Fruit fly (Drosophila melanogaster) whole organism, wandering third instar larva: ENCODE measurements around the gene CG45045.

ENCODE experiments used
- Abd-B ChIP-seq: fragments of >200 bp; optimal IDR thresholded peaks from 2 replicates; lab custom pipeline; 2017; ENCODE audit warnings: missing biosample characterization, missing genetic modification characterization
- CG32264 ChIP-seq: fragments of 200-800 bp; sonication (Bioruptor generic); optimal IDR thresholded peaks from 2 replicates; lab custom pipeline; 2016; ENCODE audit warnings: missing biosample characterization, missing genetic modification characterization
- CG9705 ChIP-seq: fragments of 200-800 bp; sonication (Bioruptor generic); optimal IDR thresholded peaks from 2 replicates; lab custom pipeline; 2018; ENCODE audit warnings: missing biosample characterization, mild to moderate bottlenecking, missing genetic modification characterization
- CrebA ChIP-seq: fragments of 200-800 bp; sonication (Bioruptor generic); optimal IDR thresholded peaks from 2 replicates; lab custom pipeline; 2016; ENCODE audit warnings: missing biosample characterization, mild to moderate bottlenecking, missing genetic modification characterization, borderline replicate concordance
- Dfd ChIP-seq: fragments of >200 bp; optimal IDR thresholded peaks from 2 replicates; lab custom pipeline; 2017; ENCODE audit warnings: missing biosample characterization, missing genetic modification characterization
- Dif ChIP-seq: fragments of 200-275, 200-300 bp; sonication (Bioruptor generic); optimal IDR thresholded peaks from 2 replicates; lab custom pipeline; 2018; ENCODE audit warnings: missing biosample characterization, missing genetic modification characterization; ENCODE audit not compliant: partially characterized antibody
- GATAd ChIP-seq: sonication (Bioruptor generic); optimal IDR thresholded peaks from 2 replicates; lab custom pipeline; 2016; ENCODE audit warnings: missing biosample characterization, missing genetic modification characterization
- HLH106 ChIP-seq: fragments of 200-800 bp; optimal IDR thresholded peaks from 3 replicates; lab custom pipeline; 2019; ENCODE audit warnings: missing biosample characterization, mild to moderate bottlenecking, missing genetic modification characterization, moderate library complexity
- Hnf4 ChIP-seq: fragments of 200-800 bp; sonication (Bioruptor generic); optimal IDR thresholded peaks from 2 replicates; lab custom pipeline; 2016; ENCODE audit warnings: missing biosample characterization, mild to moderate bottlenecking, missing genetic modification characterization
- Hr78 ChIP-seq: fragments of >200 bp; optimal IDR thresholded peaks from 2 replicates; lab custom pipeline; 2017; ENCODE audit warnings: missing biosample characterization, missing genetic modification characterization
- Hr83 ChIP-seq: fragments of 200-300 bp; sonication (Bioruptor generic); optimal IDR thresholded peaks from 2 replicates; lab custom pipeline; 2016; ENCODE audit warnings: missing biosample characterization, mild to moderate bottlenecking, missing genetic modification characterization, moderate library complexity; ENCODE audit not compliant: poor library complexity, severe bottlenecking
- Jra ChIP-seq: sonication (Bioruptor generic); optimal IDR thresholded peaks from 2 replicates; lab custom pipeline; 2016; ENCODE audit warnings: missing biosample characterization, missing genetic modification characterization
- Mio ChIP-seq: sonication (Bioruptor generic); optimal IDR thresholded peaks from 2 replicates; lab custom pipeline; 2016; ENCODE audit warnings: missing biosample characterization, missing genetic modification characterization
- Myc ChIP-seq: fragments of >200 bp; optimal IDR thresholded peaks from 2 replicates; lab custom pipeline; 2017
- N ChIP-seq: fragments of >200 bp; optimal IDR thresholded peaks from 2 replicates; lab custom pipeline; 2018; ENCODE audit warnings: missing biosample characterization, missing external identifiers, missing genetic modification characterization
- OdsH ChIP-seq: fragments of 200-800 bp; sonication (Bioruptor generic); optimal IDR thresholded peaks from 2 replicates; lab custom pipeline; 2016; ENCODE audit warnings: missing biosample characterization, mild to moderate bottlenecking, missing genetic modification characterization
- Rel ChIP-seq, 2 experiments: fragments of 200-800 bp; sonication (Bioruptor generic) in 1 of 2; optimal IDR thresholded peaks; 2 replicates in 1 of 2; 3 replicates in 1 of 2; lab custom pipeline; 2016 to 2019; ENCODE audit warnings: mild to moderate bottlenecking in 2 of 2, missing biosample characterization in 2 of 2, missing genetic modification characterization in 2 of 2, moderate library complexity in 1 of 2
- Sp1 ChIP-seq: fragments of 200-800 bp; sonication (Bioruptor generic); optimal IDR thresholded peaks from 3 replicates; lab custom pipeline; 2019; ENCODE audit warnings: missing biosample characterization, mild to moderate bottlenecking, missing genetic modification characterization, moderate library complexity
- Vsx2 ChIP-seq: fragments of 200-300, 225-300 bp; sonication (Bioruptor generic); optimal IDR thresholded peaks from 2 replicates; lab custom pipeline; 2018; ENCODE audit warnings: missing biosample characterization, missing genetic modification characterization; ENCODE audit not compliant: partially characterized antibody
- br ChIP-seq: fragments of 200-800 bp; sonication (Bioruptor generic); optimal IDR thresholded peaks from 2 replicates; lab custom pipeline; 2016; ENCODE audit warnings: missing biosample characterization, missing genetic modification characterization
- brk ChIP-seq: fragments of 200-800 bp; sonication (Bioruptor generic); optimal IDR thresholded peaks from 2 replicates; lab custom pipeline; 2016; ENCODE audit warnings: missing biosample characterization, mild to moderate bottlenecking, missing genetic modification characterization
- dl ChIP-seq, 2 experiments: fragments of 175-275, 200-275 bp in 1 of 2; fragments of 200-275 bp in 1 of 2; sonication (Bioruptor generic); optimal IDR thresholded peaks; lab custom pipeline; 2018; ENCODE audit warnings: mild to moderate bottlenecking in 2 of 2, missing biosample characterization in 2 of 2, missing genetic modification characterization in 2 of 2, moderate library complexity in 2 of 2; ENCODE audit not compliant: partially characterized antibody in 2 of 2, insufficient read depth in 1 of 2
- dmrt93B ChIP-seq: fragments of 200-800 bp; sonication (Bioruptor generic); optimal IDR thresholded peaks from 2 replicates; lab custom pipeline; 2018; ENCODE audit warnings: missing biosample characterization, mild to moderate bottlenecking, missing genetic modification characterization
- dsf ChIP-seq: sonication (Bioruptor generic); optimal IDR thresholded peaks from 2 replicates; lab custom pipeline; 2016; ENCODE audit warnings: missing biosample characterization, missing genetic modification characterization, borderline replicate concordance
- ey ChIP-seq: fragments of 200-800 bp; sonication (Bioruptor generic); optimal IDR thresholded peaks from 2 replicates; lab custom pipeline; 2016; ENCODE audit warnings: missing biosample characterization, missing genetic modification characterization
- foxo ChIP-seq, 2 experiments: fragments of 200-800 bp; sonication (Bioruptor generic); optimal IDR thresholded peaks; 2 replicates in 1 of 2; 3 replicates in 1 of 2; lab custom pipeline; 2016 to 2017; ENCODE audit warnings: missing biosample characterization in 2 of 2, missing genetic modification characterization in 2 of 2
- fru ChIP-seq: fragments of 200-800 bp; sonication (Bioruptor generic); optimal IDR thresholded peaks from 3 replicates; lab custom pipeline; 2016; ENCODE audit warnings: missing biosample characterization, mild to moderate bottlenecking, missing genetic modification characterization
- h ChIP-seq: fragments of 200-800 bp; sonication (Bioruptor generic); optimal IDR thresholded peaks from 3 replicates; lab custom pipeline; 2016; ENCODE audit warnings: missing biosample characterization, mild to moderate bottlenecking, missing genetic modification characterization
- jim ChIP-seq: fragments of 175-275, 200-325 bp; sonication (Bioruptor generic); optimal IDR thresholded peaks from 2 replicates; lab custom pipeline; 2016; ENCODE audit warnings: missing biosample characterization, mild to moderate bottlenecking, missing genetic modification characterization
- lola ChIP-seq: fragments of >200 bp; optimal IDR thresholded peaks from 2 replicates; lab custom pipeline; 2017; ENCODE audit warnings: missing biosample characterization, missing genetic modification characterization
- pan ChIP-seq: fragments of >200 bp; optimal IDR thresholded peaks from 2 replicates; lab custom pipeline; 2017
- psq ChIP-seq: fragments of 200-800 bp; sonication (Bioruptor generic); optimal IDR thresholded peaks from 3 replicates; lab custom pipeline; 2017; ENCODE audit warnings: missing biosample characterization, mild to moderate bottlenecking, missing genetic modification characterization, moderate library complexity
- rgr ChIP-seq: fragments of 200-800 bp; sonication (Bioruptor generic); optimal IDR thresholded peaks from 3 replicates; lab custom pipeline; 2016; ENCODE audit warnings: missing biosample characterization, mild to moderate bottlenecking, missing genetic modification characterization
- sage ChIP-seq: fragments of 200-800 bp; sonication (Bioruptor generic); optimal IDR thresholded peaks from 2 replicates; lab custom pipeline; 2016; ENCODE audit warnings: missing biosample characterization, mild to moderate bottlenecking, missing genetic modification characterization
- sv ChIP-seq: fragments of 200-800 bp; sonication (Bioruptor generic); optimal IDR thresholded peaks from 3 replicates; lab custom pipeline; 2016; ENCODE audit warnings: missing biosample characterization, missing genetic modification characterization
- tai ChIP-seq: sonication (Bioruptor generic); optimal IDR thresholded peaks from 2 replicates; lab custom pipeline; 2016; ENCODE audit warnings: missing biosample characterization, missing genetic modification characterization
- usp ChIP-seq: fragments of >200 bp; optimal IDR thresholded peaks from 2 replicates; lab custom pipeline; 2017; ENCODE audit warnings: missing biosample characterization, missing genetic modification characterization
- woc ChIP-seq: sonication (Bioruptor generic); optimal IDR thresholded peaks from 2 replicates; lab custom pipeline; 2016; ENCODE audit warnings: missing biosample characterization, mild to moderate bottlenecking, missing genetic modification characterization

Gene CG45045

dm6 chr3R:17705140-17705539, 37.8 kb downstream of the CG45045 start:
- TF ChIP-seq sv (no peak), tai (GFP tag; lab: Kevin White, UChicago) (no peak), Rel (GFP tag; optimal IDR thresholded peaks at IDR 0.05; lab: Kevin White, UChicago) (no peak), Rel (tag; optimal IDR thresholded peaks at IDR 0.05; lab: Kevin White, UChicago) (peak; percentile 93)

dm6 chr3R:17705899-17706831, 38.8 kb downstream of the CG45045 start:
- TF ChIP-seq ey, result no peak
- no peak for TF ChIP-seq rgr
- no peak for TF ChIP-seq usp
- no peak for TF ChIP-seq pan (lab: Kevin White, UChicago)
- peak; percentile 52 for TF ChIP-seq h (GFP tag; lab: Kevin White, UChicago)
- no peak for TF ChIP-seq Dif (GFP tag; lab: Kevin White, UChicago)
- no peak for TF ChIP-seq sage (GFP tag; lab: Kevin White, UChicago)
- TF ChIP-seq CG32264 (GFP tag; lab: Kevin White, UChicago), result no peak
- no peak for TF ChIP-seq CG9705 (GFP tag; lab: Kevin White, UChicago)
- no peak for TF ChIP-seq Mio (GFP tag; lab: Kevin White, UChicago)
- TF ChIP-seq foxo (GFP tag; optimal IDR thresholded peaks at IDR 0.05; lab: Kevin White, UChicago), result peak in 1 of 2 experiments; percentile 17
- TF ChIP-seq Hr78 (GFP tag; lab: Kevin White, UChicago), result no peak
- TF ChIP-seq lola (GFP tag; lab: Kevin White, UChicago), result no peak
- TF ChIP-seq brk (GFP tag; lab: Kevin White, UChicago), result peak; percentile 25
- no peak for TF ChIP-seq Dfd (GFP tag; lab: Kevin White, UChicago)
- no peak for TF ChIP-seq Hr83
- no peak for TF ChIP-seq Myc (lab: Kevin White, UChicago)
- TF ChIP-seq Jra, result no peak
- no peak for TF ChIP-seq br
- TF ChIP-seq HLH106 (tag; lab: Kevin White, UChicago), result no peak
- peak; percentile 22 for TF ChIP-seq jim
- no peak for TF ChIP-seq GATAd
- TF ChIP-seq Vsx2 (GFP tag; lab: Kevin White, UChicago), result no peak
- TF ChIP-seq woc (GFP tag; lab: Kevin White, UChicago), result peak; percentile 19
- TF ChIP-seq tai (GFP tag; lab: Kevin White, UChicago), result peak; percentile 13
- no peak for TF ChIP-seq Sp1 (GFP tag; lab: Kevin White, UChicago)
- TF ChIP-seq fru (GFP tag; lab: Kevin White, UChicago), result peak; percentile 13
- TF ChIP-seq dl (GFP tag; optimal IDR thresholded peaks at IDR 0.05; lab: Kevin White, UChicago; ENCODE audit: insufficient read depth in 1 of 2, partially characterized antibody in 2 of 2), result no peak
- TF ChIP-seq Hnf4 (GFP tag; lab: Kevin White, UChicago), result peak; percentile 25
- TF ChIP-seq Abd-B (GFP tag; lab: Kevin White, UChicago), result no peak
- peak; percentile 87 for TF ChIP-seq psq
- peak; percentile 90 for TF ChIP-seq CrebA
- no peak for TF ChIP-seq Rel (GFP tag; optimal IDR thresholded peaks at IDR 0.05; lab: Kevin White, UChicago)
- TF ChIP-seq Rel (tag; optimal IDR thresholded peaks at IDR 0.05; lab: Kevin White, UChicago), result peak; percentile 90
- no peak for TF ChIP-seq dmrt93B (GFP tag; lab: Kevin White, UChicago)
- TF ChIP-seq N (GFP tag; lab: Kevin White, UChicago), result no peak
- TF ChIP-seq OdsH (GFP tag; lab: Kevin White, UChicago), result peak; percentile 37
- TF ChIP-seq sv, result no peak
- TF ChIP-seq dsf (GFP tag; lab: Kevin White, UChicago), result no peak
